Worm (Caenorhabditis elegans) whole organism, L4 larva: ENCODE results near the gene fln-1.

Experiments
- F26F4.8 ChIP-seq: fragments of 200-800 bp; sonication (Bioruptor generic); conservative IDR thresholded peaks from 2 replicates; pipeline ENCODE4 v1.3.6; 2022; ENCODE audit warnings: missing genetic modification characterization, missing compliant biosample characterization
- F49E8.2 ChIP-seq: sonication (generic microtip); optimal IDR thresholded peaks from 2 replicates; lab custom pipeline; 2016; ENCODE audit warnings: missing compliant biosample characterization, mild to moderate bottlenecking, missing genetic modification characterization, borderline replicate concordance
- R02D3.7 ChIP-seq: fragments of 150-350 bp; sonication (generic microtip); optimal IDR thresholded peaks from 3 replicates; lab custom pipeline; 2014; ENCODE audit warnings: missing biosample characterization, missing genetic modification characterization
- T20F7.1 ChIP-seq: fragments of 200-800 bp; sonication (Bioruptor generic); optimal IDR thresholded peaks from 2 replicates; lab custom pipeline; 2018; ENCODE audit warnings: mild to moderate bottlenecking, missing genetic modification characterization, missing compliant biosample characterization
- Y105C5A.15 ChIP-seq: fragments of 200-800 bp; sonication (Bioruptor generic); IDR thresholded peaks from 2 replicates; pipeline ENCODE4 v1.3.6; 2022; ENCODE audit warnings: missing genetic modification characterization, missing compliant biosample characterization
- Y48G9A.11 ChIP-seq: fragments of 200-800 bp; sonication (Bioruptor generic); IDR thresholded peaks from 2 replicates; pipeline ENCODE4 v1.3.6; 2022; ENCODE audit warnings: missing genetic modification reagents, missing genetic modification characterization, missing compliant biosample characterization
- Y75B8A.6 ChIP-seq: fragments of 200-800 bp; sonication (Bioruptor generic); IDR thresholded peaks from 2 replicates; pipeline ENCODE4 v1.3.6; 2022; ENCODE audit warnings: missing genetic modification reagents, missing genetic modification characterization, missing compliant biosample characterization
- ZK337.2 ChIP-seq: fragments of 200-800 bp; sonication (Bioruptor generic); IDR thresholded peaks from 2 replicates; pipeline ENCODE4 v1.3.6; 2022; ENCODE audit warnings: missing genetic modification reagents, missing genetic modification characterization, missing compliant biosample characterization
- ZK546.5 ChIP-seq, 2 experiments: sonication (generic microtip); optimal IDR thresholded peaks; 2 replicates each; lab custom pipeline; 2017; ENCODE audit warnings: missing biosample characterization in 2 of 2, missing genetic modification characterization in 2 of 2
- aha-1 ChIP-seq: fragments of 150-350 bp; peaks from one replicate; lab custom pipeline; 2014; ENCODE audit warnings: missing biosample characterization, missing genetic modification characterization
- ama-1 ChIP-seq: fragments of 150-350 bp; optimal IDR thresholded peaks from 2 replicates; lab custom pipeline; 2014; ENCODE audit warnings: inconsistent platforms, mixed read lengths
- arid-1 ChIP-seq: fragments of 200-800 bp; sonication (Bioruptor generic); conservative IDR thresholded peaks from 2 replicates; pipeline ENCODE4 v1.3.6; 2022; ENCODE audit warnings: missing genetic modification reagents, missing genetic modification characterization, missing compliant biosample characterization
- ceh-20 ChIP-seq: fragments of 200-800 bp; sonication (Bioruptor generic); IDR thresholded peaks from 2 replicates; pipeline ENCODE4 v1.3.6; 2022; ENCODE audit warnings: missing genetic modification reagents, missing genetic modification characterization, missing compliant biosample characterization
- ceh-32 ChIP-seq: sonication (generic microtip); optimal IDR thresholded peaks from 2 replicates; lab custom pipeline; 2016; ENCODE audit warnings: mild to moderate bottlenecking, missing genetic modification characterization, missing compliant biosample characterization; ENCODE audit not compliant: poor library complexity
- ceh-44 ChIP-seq: fragments of 200-800 bp; sonication (Bioruptor generic); IDR thresholded peaks from 2 replicates; pipeline ENCODE4 v1.3.6; 2022; ENCODE audit warnings: missing genetic modification reagents, missing genetic modification characterization, missing compliant biosample characterization
- cey-2 ChIP-seq: sonication (generic microtip); optimal IDR thresholded peaks from 3 replicates; lab custom pipeline; 2017; ENCODE audit warnings: missing genetic modification characterization, mild to moderate bottlenecking, missing compliant biosample characterization, antibody characterized with exemption, borderline replicate concordance; ENCODE audit not compliant: insufficient read depth
- ctbp-1 ChIP-seq: fragments of 200-800 bp; sonication (Bioruptor generic); IDR thresholded peaks from 2 replicates; pipeline ENCODE4 v1.3.6; 2022; ENCODE audit warnings: missing genetic modification reagents, missing genetic modification characterization, missing compliant biosample characterization
- daf-19 ChIP-seq: fragments of 200-800 bp; sonication (Bioruptor generic); conservative IDR thresholded peaks from 2 replicates; pipeline ENCODE4 v1.3.6; 2022; ENCODE audit warnings: missing genetic modification characterization, missing compliant biosample characterization
- dmd-9 ChIP-seq: fragments of 200-800 bp; sonication (Bioruptor generic); IDR thresholded peaks from 2 replicates; pipeline ENCODE4 v1.3.6; 2022; ENCODE audit warnings: missing genetic modification reagents, missing genetic modification characterization, missing compliant biosample characterization
- dpl-1 ChIP-seq: fragments of 150-350 bp; optimal IDR thresholded peaks from 2 replicates; lab custom pipeline; 2014; ENCODE audit warnings: missing biosample characterization, missing genetic modification reagents, missing genetic modification characterization
- egl-27 ChIP-seq: sonication (generic microtip); optimal IDR thresholded peaks from 3 replicates; lab custom pipeline; 2017; ENCODE audit warnings: missing biosample characterization, missing genetic modification reagents, missing genetic modification characterization
- egl-43 ChIP-seq: fragments of 200-800 bp; sonication (Bioruptor generic); IDR thresholded peaks from 2 replicates; pipeline ENCODE4 v1.3.6; 2022; ENCODE audit warnings: missing genetic modification reagents, missing genetic modification characterization, missing compliant biosample characterization
- fkh-10 ChIP-seq: fragments of 150-350 bp; optimal IDR thresholded peaks from 2 replicates; lab custom pipeline; 2014; ENCODE audit warnings: missing biosample characterization, missing genetic modification reagents, missing genetic modification characterization
- fos-1 ChIP-seq: fragments of 150-350 bp; optimal IDR thresholded peaks from 2 replicates; lab custom pipeline; 2014; ENCODE audit warnings: missing biosample characterization, missing genetic modification characterization
- hif-1 ChIP-seq, 2 experiments: sonication (generic microtip); optimal IDR thresholded peaks; 2 replicates each; lab custom pipeline; 2016 to 2017; ENCODE audit warnings: missing compliant biosample characterization in 2 of 2, missing genetic modification characterization in 2 of 2, missing genetic modification reagents in 2 of 2, missing genotype in 2 of 2, mild to moderate bottlenecking in 1 of 2
- hlh-11 ChIP-seq: fragments of 200-800 bp; sonication (Bioruptor generic); optimal IDR thresholded peaks from 2 replicates; lab custom pipeline; 2018; ENCODE audit warnings: mild to moderate bottlenecking, missing genetic modification characterization, missing compliant biosample characterization
- jun-1 ChIP-seq: fragments of 150-350 bp; optimal IDR thresholded peaks from 2 replicates; lab custom pipeline; 2014; ENCODE audit warnings: missing biosample characterization, missing genetic modification reagents, missing genetic modification characterization
- lin-38 ChIP-seq: fragments of 200-800 bp; sonication (Bioruptor generic); IDR thresholded peaks from 2 replicates; pipeline ENCODE4 v1.3.6; 2022; ENCODE audit warnings: missing genetic modification reagents, missing genetic modification characterization, missing compliant biosample characterization
- lir-3 ChIP-seq: sonication (generic microtip); optimal IDR thresholded peaks from 2 replicates; lab custom pipeline; 2016; ENCODE audit warnings: mild to moderate bottlenecking, missing genetic modification characterization, missing compliant biosample characterization
- madf-5 ChIP-seq, 2 experiments: fragments of 200-800 bp; sonication (Bioruptor generic); IDR thresholded peaks; 2 replicates each; pipeline ENCODE4 v1.3.6; 2022; ENCODE audit warnings: missing compliant biosample characterization in 2 of 2, missing genetic modification characterization in 2 of 2
- mdl-1 ChIP-seq, 2 experiments: fragments of 150-350 bp in 1 of 2; sonication (generic microtip) in 1 of 2; optimal IDR thresholded peaks; 2 replicates each; lab custom pipeline; 2014 to 2017; ENCODE audit warnings: missing biosample characterization in 2 of 2, missing genetic modification characterization in 2 of 2
- mdt-29 ChIP-seq: fragments of 200-800 bp; sonication (Bioruptor generic); IDR thresholded peaks from 2 replicates; pipeline ENCODE4 v1.3.6; 2022; ENCODE audit warnings: missing genetic modification reagents, missing genetic modification characterization, missing compliant biosample characterization
- mes-2 ChIP-seq: sonication (generic microtip); optimal IDR thresholded peaks from 2 replicates; lab custom pipeline; 2016; ENCODE audit warnings: missing genotype, mild to moderate bottlenecking, missing genetic modification characterization, missing compliant biosample characterization; ENCODE audit not compliant: poor library complexity, severe bottlenecking
- nhr-10 ChIP-seq: fragments of 150-350 bp; optimal IDR thresholded peaks from 2 replicates; lab custom pipeline; 2014; ENCODE audit warnings: missing biosample characterization, missing genetic modification characterization
- nhr-11 ChIP-seq: fragments of 150-350 bp; optimal IDR thresholded peaks from 2 replicates; lab custom pipeline; 2014; ENCODE audit warnings: missing biosample characterization, missing genetic modification characterization
- nhr-111 ChIP-seq: fragments of 200-800 bp; sonication (Bioruptor generic); optimal IDR thresholded peaks from 2 replicates; lab custom pipeline; 2018; ENCODE audit warnings: mild to moderate bottlenecking, missing genetic modification characterization, missing compliant biosample characterization
- nhr-25 ChIP-seq: sonication (generic microtip); optimal IDR thresholded peaks from 2 replicates; lab custom pipeline; 2017; ENCODE audit warnings: missing genetic modification characterization, mild to moderate bottlenecking, missing compliant biosample characterization, antibody characterized with exemption, moderate library complexity, borderline replicate concordance; ENCODE audit not compliant: insufficient read depth
- nhr-28 ChIP-seq: fragments of 150-350 bp; optimal IDR thresholded peaks from 2 replicates; lab custom pipeline; 2014; ENCODE audit warnings: missing biosample characterization, missing genetic modification characterization
- nhr-41 ChIP-seq: fragments of 200-800 bp; sonication (Bioruptor generic); IDR thresholded peaks from 2 replicates; pipeline ENCODE4 v1.3.6; 2022; ENCODE audit warnings: missing genetic modification reagents, missing genetic modification characterization, missing compliant biosample characterization
- nhr-42 ChIP-seq: fragments of 200-800 bp; sonication (Bioruptor generic); IDR thresholded peaks from 2 replicates; pipeline ENCODE4 v1.3.6; 2022; ENCODE audit warnings: missing genetic modification characterization, missing compliant biosample characterization
- php-3 ChIP-seq: fragments of 200-800 bp; sonication (Bioruptor generic); IDR thresholded peaks from 2 replicates; pipeline ENCODE4 v1.3.6; 2022; ENCODE audit warnings: missing genetic modification reagents, missing genetic modification characterization, missing compliant biosample characterization
- pqm-1 ChIP-seq: sonication (generic microtip); optimal IDR thresholded peaks from 2 replicates; lab custom pipeline; 2017; ENCODE audit warnings: missing biosample characterization, missing genetic modification characterization
- rbr-2 ChIP-seq: sonication (generic microtip); optimal IDR thresholded peaks from 2 replicates; lab custom pipeline; 2016; ENCODE audit warnings: missing genotype, missing genetic modification characterization, missing compliant biosample characterization
- sdz-12 ChIP-seq: fragments of 200-800 bp; sonication (Bioruptor generic); optimal IDR thresholded peaks from 2 replicates; lab custom pipeline; 2018; ENCODE audit warnings: mild to moderate bottlenecking, missing genetic modification characterization, missing compliant biosample characterization
- spr-1 ChIP-seq: sonication (generic microtip); optimal IDR thresholded peaks from 2 replicates; lab custom pipeline; 2016; ENCODE audit warnings: mild to moderate bottlenecking, missing genetic modification characterization, missing compliant biosample characterization
- tag-97 ChIP-seq: fragments of 200-800 bp; sonication (Bioruptor generic); IDR thresholded peaks from 2 replicates; pipeline ENCODE4 v1.3.6; 2022; ENCODE audit warnings: missing genetic modification characterization, missing compliant biosample characterization
- unc-130 ChIP-seq: sonication (generic microtip); optimal IDR thresholded peaks from 2 replicates; lab custom pipeline; 2016; ENCODE audit warnings: missing genetic modification reagents, missing genetic modification characterization, missing compliant biosample characterization
- vab-7 ChIP-seq: fragments of 200-800 bp; sonication (Bioruptor generic); IDR thresholded peaks from 2 replicates; pipeline ENCODE4 v1.3.6; 2022; ENCODE audit warnings: missing genetic modification reagents, missing genetic modification characterization, missing compliant biosample characterization
- zfp-2 ChIP-seq: sonication (generic microtip); optimal IDR thresholded peaks from 2 replicates; lab custom pipeline; 2016; ENCODE audit warnings: mild to moderate bottlenecking, missing genetic modification characterization, missing compliant biosample characterization
- zip-11 ChIP-seq: fragments of 200-800 bp; sonication (Bioruptor generic); IDR thresholded peaks from 2 replicates; pipeline ENCODE4 v1.3.6; 2022; ENCODE audit warnings: missing genetic modification characterization, missing compliant biosample characterization
- ztf-7 ChIP-seq: fragments of 150-350 bp; optimal IDR thresholded peaks from 2 replicates; lab custom pipeline; 2014; ENCODE audit warnings: missing biosample characterization, missing genetic modification characterization

Gene fln-1

DNA sequence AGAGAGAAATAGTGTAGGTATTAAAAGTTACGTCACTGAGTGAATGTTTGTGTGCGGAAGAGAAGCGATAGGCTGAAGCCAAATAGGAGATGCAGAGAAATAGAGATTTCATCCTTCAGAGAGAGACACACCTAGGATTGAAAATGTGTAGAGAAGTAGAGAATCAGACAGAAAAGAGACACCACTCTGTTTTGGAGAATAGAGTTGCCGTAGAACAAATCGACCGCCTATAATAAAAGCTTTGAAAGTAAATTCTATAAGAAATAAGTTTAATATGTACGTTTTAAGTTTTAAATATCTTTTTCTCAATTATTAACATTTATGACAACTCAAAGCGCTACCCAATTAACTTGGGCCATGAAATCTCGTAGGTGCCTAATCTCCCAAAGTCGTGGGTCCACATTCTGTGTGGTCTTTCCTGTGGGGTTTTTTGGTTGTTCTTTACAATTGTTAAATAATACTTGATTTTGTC is 34.6 kb upstream of the fln-1 start, which contains the start of gene T07A9.12 (continued):
- TF ChIP-seq zip-11 (GFP tag; lab: Robert Waterston, UW) (no peak), php-3 (GFP tag; lab: Robert Waterston, UW) (no peak), cey-2 (tag; lab: Kevin White, UChicago) (no peak), Y105C5A.15 (no peak), egl-27 (no peak), fkh-10 (peak; percentile 58), nhr-111 (GFP tag; lab: Kevin White, UChicago) (no peak), ZK337.2 (GFP tag; lab: Robert Waterston, UW) (no peak), madf-5 (GFP tag; IDR thresholded peaks at IDR 0.05; lab: Robert Waterston, UW) (no peak), ctbp-1 (no peak), sdz-12 (no peak), R02D3.7 (no peak), spr-1 (tag; lab: Kevin White, UChicago) (no peak), pqm-1 (peak; percentile 42), unc-130 (GFP tag; lab: Kevin White, UChicago) (peak; percentile 3), dmd-9 (GFP tag; lab: Robert Waterston, UW) (no peak), nhr-11 (tag; lab: Kevin White, UChicago) (peak; percentile 73), nhr-25 (tag; lab: Kevin White, UChicago) (no peak), ama-1 (no peak), Y75B8A.6 (GFP tag; lab: Robert Waterston, UW) (no peak), mdl-1 (tag; optimal IDR thresholded peaks at IDR 0.05; lab: Kevin White, UChicago) (peak; percentile 38 to 48), egl-43 (GFP tag; lab: Robert Waterston, UW) (no peak), mes-2 (tag; lab: Kevin White, UChicago) (peak; percentile 87), Y48G9A.11 (GFP tag; lab: Robert Waterston, UW) (no peak), fos-1 (no peak), nhr-42 (GFP tag; lab: Robert Waterston, UW) (no peak), mdt-29 (GFP tag; lab: Robert Waterston, UW) (no peak), jun-1 (no peak), lin-38 (GFP tag; lab: Robert Waterston, UW) (peak; percentile 57), F26F4.8 (GFP tag; lab: Robert Waterston, UW) (no peak), zfp-2 (tag; lab: Kevin White, UChicago) (no peak), dpl-1 (peak; percentile 68), arid-1 (GFP tag; lab: Robert Waterston, UW) (no peak), nhr-28 (tag; lab: Kevin White, UChicago) (peak; percentile 79), daf-19 (GFP tag; lab: Robert Waterston, UW) (no peak), ztf-7 (tag; lab: Kevin White, UChicago) (peak; percentile 63), ceh-32 (tag; lab: Kevin White, UChicago) (no peak), nhr-10 (tag; lab: Kevin White, UChicago) (no peak), lir-3 (no peak), F49E8.2 (tag; lab: Kevin White, UChicago) (no peak), T20F7.1 (GFP tag; lab: Kevin White, UChicago) (peak; percentile 47), tag-97 (GFP tag; lab: Robert Waterston, UW) (no peak), hif-1 (tag; optimal IDR thresholded peaks at IDR 0.05; lab: Kevin White, UChicago) (peak in 1 of 2 experiments; percentile 78), ceh-44 (GFP tag; lab: Robert Waterston, UW) (no peak), ceh-20 (GFP tag; lab: Robert Waterston, UW) (no peak), aha-1 (tag; lab: Kevin White, UChicago) (no peak), hlh-11 (peak; percentile 80), vab-7 (GFP tag; lab: Robert Waterston, UW) (no peak), ZK546.5 (tag; optimal IDR thresholded peaks at IDR 0.05; lab: Kevin White, UChicago) (no peak), rbr-2 (tag; lab: Kevin White, UChicago) (peak; percentile 67), nhr-41 (GFP tag; lab: Robert Waterston, UW) (no peak)
